Fruit fly (Drosophila melanogaster) whole organism, embryonic: Measurements from ENCODE around the gene Nup107.
A peak's percentile ranks its signal among the peaks of the same experiment; 100 is the strongest.

Experiments used
- ATbp ChIP-seq: fragments of 200-800 bp; sonication (Bioruptor generic); optimal IDR thresholded peaks from 2 replicates; lab custom pipeline; 2017; ENCODE audit warnings: missing biosample characterization, mild to moderate bottlenecking, missing genetic modification characterization, missing genetic modification reagents
- BtbVII ChIP-seq: fragments of 200-800 bp; sonication (Bioruptor generic); optimal IDR thresholded peaks from 3 replicates; lab custom pipeline; 2017; ENCODE audit warnings: missing biosample characterization, mild to moderate bottlenecking, missing genetic modification characterization
- CG12744 ChIP-seq: fragments of 200-800 bp; sonication (Bioruptor generic); optimal IDR thresholded peaks from 2 replicates; lab custom pipeline; 2016; ENCODE audit warnings: missing biosample characterization, missing genetic modification characterization
- CG13123 ChIP-seq: fragments of 200-800 bp; sonication (Bioruptor generic); optimal IDR thresholded peaks from 2 replicates; lab custom pipeline; 2016; ENCODE audit warnings: missing biosample characterization, missing genetic modification characterization
- CG14710 ChIP-seq: fragments of 200-800 bp; sonication (Bioruptor generic); optimal IDR thresholded peaks from 3 replicates; lab custom pipeline; 2019; ENCODE audit warnings: missing biosample characterization, mild to moderate bottlenecking, missing genetic modification characterization, moderate library complexity
- CG15269 ChIP-seq: fragments of 200-800 bp; sonication (Bioruptor generic); optimal IDR thresholded peaks from 2 replicates; lab custom pipeline; 2018; ENCODE audit warnings: missing biosample characterization, mild to moderate bottlenecking, missing genetic modification characterization, moderate library complexity
- CG1603 ChIP-seq: fragments of 200-800 bp; sonication (Bioruptor generic); optimal IDR thresholded peaks from 2 replicates; lab custom pipeline; 2019; ENCODE audit warnings: missing biosample characterization, mild to moderate bottlenecking, missing genetic modification characterization, moderate library complexity
- CG17186 ChIP-seq: fragments of 200-800 bp; sonication (Bioruptor generic); optimal IDR thresholded peaks from 3 replicates; lab custom pipeline; 2017; ENCODE audit warnings: missing biosample characterization, missing genetic modification reagents, missing genetic modification characterization
- CG2120 ChIP-seq: fragments of 200-800 bp; sonication (Bioruptor generic); optimal IDR thresholded peaks from 3 replicates; lab custom pipeline; 2016; ENCODE audit warnings: missing biosample characterization, missing genetic modification characterization
- CG3065 ChIP-seq: fragments of 200-800 bp; sonication (Bioruptor generic); optimal IDR thresholded peaks from 2 replicates; lab custom pipeline; 2016; ENCODE audit warnings: missing biosample characterization, missing genetic modification characterization
- CG32532 ChIP-seq: fragments of 200-800 bp; sonication (Bioruptor generic); IDR thresholded peaks from 2 replicates; pipeline ENCODE4 v1.3.6; 2022; ENCODE audit warnings: missing biosample characterization, missing genetic modification characterization
- CG33557 ChIP-seq: fragments of 200-800 bp; sonication (Bioruptor generic); optimal IDR thresholded peaks from 2 replicates; lab custom pipeline; 2019; ENCODE audit warnings: missing biosample characterization, mild to moderate bottlenecking, missing genetic modification characterization, moderate library complexity
- CG34376 ChIP-seq: fragments of 200-800 bp; sonication (Bioruptor generic); optimal IDR thresholded peaks from 2 replicates; lab custom pipeline; 2018; ENCODE audit warnings: missing biosample characterization, mild to moderate bottlenecking, missing genetic modification characterization
- CG6175 ChIP-seq: fragments of 200-800 bp; sonication (Bioruptor generic); IDR thresholded peaks from 3 replicates; pipeline ENCODE4 v1.3.6; 2022; ENCODE audit warnings: missing biosample characterization, missing genetic modification characterization
- CG6272 ChIP-seq: fragments of 200-800 bp; sonication (Bioruptor generic); IDR thresholded peaks from 2 replicates; pipeline ENCODE4 v1.3.6; 2022; ENCODE audit warnings: missing biosample characterization, missing genetic modification characterization
- CG7372 ChIP-seq: fragments of 200-800 bp; sonication (Bioruptor generic); IDR thresholded peaks from 2 replicates; pipeline ENCODE4 v1.3.6; 2022; ENCODE audit warnings: missing biosample characterization, missing genetic modification characterization
- CG8359 ChIP-seq: fragments of 200-800 bp; sonication (Bioruptor generic); optimal IDR thresholded peaks from 2 replicates; lab custom pipeline; 2017; ENCODE audit warnings: missing biosample characterization, mild to moderate bottlenecking, missing genetic modification characterization, borderline replicate concordance
- CG9437 ChIP-seq: fragments of 200-800 bp; sonication (Bioruptor generic); optimal IDR thresholded peaks from 2 replicates; lab custom pipeline; 2018; ENCODE audit warnings: missing biosample characterization, mild to moderate bottlenecking, missing genetic modification characterization
- Chrac-16 ChIP-seq: fragments of 200-800 bp; sonication (Bioruptor generic); optimal IDR thresholded peaks from 3 replicates; lab custom pipeline; 2016; ENCODE audit warnings: missing biosample characterization, missing genetic modification characterization
- Dbx ChIP-seq: fragments of 200-800 bp; sonication (Bioruptor generic); IDR thresholded peaks from 3 replicates; pipeline ENCODE4 v1.3.6; 2022; ENCODE audit warnings: missing biosample characterization, missing genetic modification characterization
- Deaf1 ChIP-seq: fragments of 200-800 bp; optimal IDR thresholded peaks from 3 replicates; lab custom pipeline; 2019; ENCODE audit warnings: missing biosample characterization, mild to moderate bottlenecking, missing genetic modification characterization, moderate library complexity
- Dfd ChIP-seq, 2 experiments: fragments of >200 bp; optimal IDR thresholded peaks; 2 replicates each; lab custom pipeline; 2017; ENCODE audit warnings: missing biosample characterization in 2 of 2, missing genetic modification characterization in 2 of 2
- Dp ChIP-seq: fragments of 200-800 bp; sonication (Bioruptor generic); optimal IDR thresholded peaks from 2 replicates; lab custom pipeline; 2018; ENCODE audit warnings: missing biosample characterization, mild to moderate bottlenecking, missing genetic modification characterization, moderate library complexity
- E2f1 ChIP-seq: fragments of 200-800 bp; sonication (Bioruptor generic); IDR thresholded peaks from 2 replicates; pipeline ENCODE4 v1.3.6; 2022; ENCODE audit warnings: missing biosample characterization, missing genetic modification characterization
- H15 ChIP-seq: fragments of 200-800 bp; sonication (Bioruptor generic); IDR thresholded peaks from 3 replicates; pipeline ENCODE4 v1.3.6; 2022; ENCODE audit warnings: missing biosample characterization, missing genetic modification characterization
- MBD-R2 ChIP-seq: fragments of 200-800 bp; sonication (Bioruptor generic); IDR thresholded peaks from 2 replicates; pipeline ENCODE4 v1.3.6; 2022; ENCODE audit warnings: missing biosample characterization, missing genetic modification characterization
- Max ChIP-seq: fragments of 200-800 bp; sonication (Bioruptor generic); optimal IDR thresholded peaks from 2 replicates; lab custom pipeline; 2016; ENCODE audit warnings: missing biosample characterization, mild to moderate bottlenecking, missing genetic modification characterization
- Myb ChIP-seq: fragments of 200-800 bp; sonication (Bioruptor generic); optimal IDR thresholded peaks from 2 replicates; lab custom pipeline; 2016; ENCODE audit warnings: missing biosample characterization, missing genetic modification characterization
- NC2β ChIP-seq: fragments of 200-800 bp; sonication (Bioruptor generic); optimal IDR thresholded peaks from 2 replicates; lab custom pipeline; 2016; ENCODE audit warnings: missing biosample characterization, missing genetic modification characterization
- Opbp ChIP-seq: fragments of 200-800 bp; sonication (Bioruptor generic); IDR thresholded peaks from 3 replicates; pipeline ENCODE4 v1.3.6; 2022; ENCODE audit warnings: missing biosample characterization, missing genetic modification characterization; ENCODE audit not compliant: partially characterized antibody
- Six4 ChIP-seq: fragments of 200-800 bp; sonication (Bioruptor generic); optimal IDR thresholded peaks from 2 replicates; lab custom pipeline; 2016; ENCODE audit warnings: missing biosample characterization, missing genetic modification characterization
- Tbp ChIP-seq: fragments of >200 bp; optimal IDR thresholded peaks from 2 replicates; lab custom pipeline; 2018; ENCODE audit warnings: missing biosample characterization, missing genetic modification characterization
- Xrp1 ChIP-seq: fragments of 200-800 bp; sonication (Bioruptor generic); IDR thresholded peaks from 2 replicates; pipeline ENCODE4 v1.3.6; 2022; ENCODE audit warnings: missing biosample characterization, missing genetic modification characterization
- ase ChIP-seq: fragments of 200-800 bp; sonication (Bioruptor generic); IDR thresholded peaks from 3 replicates; pipeline ENCODE4 v1.3.6; 2022; ENCODE audit warnings: missing biosample characterization, missing genetic modification characterization
- crp ChIP-seq, 2 experiments: fragments of 200-800 bp; sonication (Bioruptor generic); optimal IDR thresholded peaks; 2 replicates in 1 of 2; 3 replicates in 1 of 2; lab custom pipeline; 2017; ENCODE audit warnings: missing biosample characterization in 2 of 2, missing genetic modification characterization in 2 of 2, mild to moderate bottlenecking in 1 of 2, moderate library complexity in 1 of 2
- dysf ChIP-seq: fragments of 200-800 bp; sonication (Bioruptor generic); IDR thresholded peaks from 3 replicates; pipeline ENCODE4 v1.3.6; 2022; ENCODE audit warnings: missing biosample characterization, missing genetic modification characterization
- ftz-f1 ChIP-seq: fragments of 200-800 bp; sonication (Bioruptor generic); optimal IDR thresholded peaks from 2 replicates; lab custom pipeline; 2016; ENCODE audit warnings: missing biosample characterization, missing genetic modification characterization
- gro ChIP-seq: fragments of 200-800 bp; sonication (Bioruptor generic); optimal IDR thresholded peaks from 2 replicates; lab custom pipeline; 2016; ENCODE audit warnings: missing biosample characterization, missing genetic modification characterization
- mam ChIP-seq: fragments of 200-800 bp; sonication (Bioruptor generic); optimal IDR thresholded peaks from 3 replicates; lab custom pipeline; 2016; ENCODE audit warnings: missing biosample characterization, missing genetic modification characterization
- oc ChIP-seq: fragments of 200-800 bp; sonication (Bioruptor generic); optimal IDR thresholded peaks from 2 replicates; lab custom pipeline; 2018; ENCODE audit warnings: missing biosample characterization, mild to moderate bottlenecking, missing genetic modification characterization, moderate library complexity
- pfk ChIP-seq: fragments of 200-800 bp; sonication (Bioruptor generic); optimal IDR thresholded peaks from 2 replicates; lab custom pipeline; 2018; ENCODE audit warnings: missing biosample characterization, mild to moderate bottlenecking, missing genetic modification characterization, moderate library complexity
- psq ChIP-seq: fragments of 200-800 bp; sonication (Bioruptor generic); optimal IDR thresholded peaks from 2 replicates; lab custom pipeline; 2017; ENCODE audit warnings: missing biosample characterization, missing genetic modification characterization
- sc ChIP-seq, 3 experiments: fragments of >200 bp in 2 of 3; fragments of 200-800 bp in 1 of 3; sonication (Bioruptor generic) in 1 of 3; optimal IDR thresholded peaks; 2 replicates in 2 of 3; 3 replicates in 1 of 3; lab custom pipeline; 2017; ENCODE audit warnings: mild to moderate bottlenecking in 1 of 3, missing biosample characterization in 1 of 3, missing genetic modification characterization in 1 of 3, missing genetic modification reagents in 1 of 3
- slp2 ChIP-seq: fragments of 200-800 bp; sonication (Bioruptor generic); optimal IDR thresholded peaks from 2 replicates; lab custom pipeline; 2016; ENCODE audit warnings: missing biosample characterization, missing genetic modification characterization
- stc ChIP-seq: fragments of 200-800 bp; sonication (Bioruptor generic); IDR thresholded peaks from 2 replicates; pipeline ENCODE4 v1.3.6; 2022; ENCODE audit warnings: missing biosample characterization, missing genetic modification characterization
- tna ChIP-seq: fragments of 200-800 bp; sonication (Bioruptor generic); IDR thresholded peaks from 2 replicates; pipeline ENCODE4 v1.3.6; 2022; ENCODE audit warnings: missing biosample characterization, missing genetic modification characterization; ENCODE audit not compliant: partially characterized antibody
- tx ChIP-seq: fragments of 200-800 bp; sonication (Bioruptor generic); optimal IDR thresholded peaks from 2 replicates; lab custom pipeline; 2016; ENCODE audit warnings: missing biosample characterization, missing genetic modification characterization
- wdn ChIP-seq: fragments of 200-800 bp; sonication (Bioruptor generic); IDR thresholded peaks from 2 replicates; pipeline ENCODE4 v1.3.6; 2022; ENCODE audit warnings: missing biosample characterization, missing genetic modification characterization
- zfh2 ChIP-seq: fragments of 200-800 bp; sonication (Bioruptor generic); optimal IDR thresholded peaks from 2 replicates; lab custom pipeline; 2016; ENCODE audit warnings: missing biosample characterization, missing genetic modification characterization

Gene Nup107

dm6 chr2L:10736993-10737756, 1.3 kb upstream of the Nup107 start, which contains the start of the genes Vha16-5 and CG12299 (continued):
- TF ChIP-seq Opbp, result peak; percentile 94
- TF ChIP-seq H15 (GFP tag; lab: Robert Waterston, UW), result peak; percentile 96
- TF ChIP-seq Max, result peak; percentile 74
- peak; percentile 89 for TF ChIP-seq zfh2 (GFP tag; lab: Kevin White, UChicago)
- peak; percentile 70 for TF ChIP-seq wdn
- TF ChIP-seq psq (GFP tag; lab: Kevin White, UChicago), result peak; percentile 68
- TF ChIP-seq Myb (GFP tag; lab: Kevin White, UChicago), result peak; percentile 81
- no peak for TF ChIP-seq BtbVII
- TF ChIP-seq ftz-f1 (GFP tag; lab: Kevin White, UChicago), result peak; percentile 68
- peak; percentile 84 for TF ChIP-seq tna
- peak; percentile 74 for TF ChIP-seq mam (GFP tag; lab: Kevin White, UChicago)
- no peak for TF ChIP-seq Deaf1 (tag; lab: Kevin White, UChicago)
- peak; percentile 93 for TF ChIP-seq CG2120
- no peak for TF ChIP-seq Dfd (GFP tag; optimal IDR thresholded peaks at IDR 0.05; lab: Kevin White, UChicago)
- TF ChIP-seq Chrac-16 (GFP tag; lab: Kevin White, UChicago), result peak; percentile 85
- TF ChIP-seq CG3065 (GFP tag; lab: Kevin White, UChicago), result peak; percentile 52
- peak; percentile 76 for TF ChIP-seq gro (GFP tag; lab: Kevin White, UChicago)
- TF ChIP-seq E2f1, result peak; percentile 87
- TF ChIP-seq tx (GFP tag; lab: Kevin White, UChicago), result peak; percentile 84
- TF ChIP-seq Dp (GFP tag; lab: Kevin White, UChicago), result peak; percentile 92
- TF ChIP-seq pfk (GFP tag; lab: Kevin White, UChicago), result no peak
- peak in 1 of 2 experiments; percentile 57 for TF ChIP-seq crp (GFP tag; optimal IDR thresholded peaks at IDR 0.05; lab: Kevin White, UChicago)
- TF ChIP-seq CG34376 (GFP tag; lab: Kevin White, UChicago), result peak; percentile 44
- TF ChIP-seq Xrp1, result peak; percentile 95
- TF ChIP-seq stc (GFP tag; lab: Robert Waterston, UW), result peak; percentile 68; the same call in 1 of the 2 replicates
- TF ChIP-seq ase (GFP tag; lab: Robert Waterston, UW), result peak; percentile 89
- no peak for TF ChIP-seq oc
- TF ChIP-seq MBD-R2, result peak; percentile 90
- TF ChIP-seq CG33557 (GFP tag; lab: Kevin White, UChicago), result no peak
- peak; percentile 91 for TF ChIP-seq Dbx (GFP tag; lab: Robert Waterston, UW)
- peak; percentile 47 for TF ChIP-seq CG9437 (GFP tag; lab: Kevin White, UChicago)
- no peak for TF ChIP-seq CG15269 (tag; lab: Kevin White, UChicago)
- TF ChIP-seq CG6272 (GFP tag; lab: Robert Waterston, UW), result peak; percentile 91
- TF ChIP-seq CG17186 (GFP tag; lab: Kevin White, UChicago), result peak; percentile 61
- TF ChIP-seq dysf (GFP tag; lab: Robert Waterston, UW), result peak; percentile 91
- no peak for TF ChIP-seq sc (optimal IDR thresholded peaks at IDR 0.05; lab: Kevin White, UChicago)
- no peak for TF ChIP-seq sc (GFP tag; optimal IDR thresholded peaks at IDR 0.05; lab: Kevin White, UChicago)
- TF ChIP-seq Six4 (GFP tag; lab: Kevin White, UChicago), result peak; percentile 77
- peak; percentile 91 for TF ChIP-seq CG32532 (GFP tag; lab: Robert Waterston, UW)
- no peak for TF ChIP-seq Tbp (GFP tag; lab: Kevin White, UChicago)
- peak; percentile 94 for TF ChIP-seq CG1603
- TF ChIP-seq slp2 (GFP tag; lab: Kevin White, UChicago), result peak; percentile 78
- TF ChIP-seq CG14710 (tag; lab: Kevin White, UChicago), result peak; percentile 76
- TF ChIP-seq CG6175 (GFP tag; lab: Robert Waterston, UW), result peak; percentile 76; the same call in 2 of the 3 replicates
- peak; percentile 69 for TF ChIP-seq CG12744 (GFP tag; lab: Kevin White, UChicago)
- TF ChIP-seq CG8359 (GFP tag; lab: Kevin White, UChicago), result no peak
- TF ChIP-seq CG13123, result peak; percentile 76
- TF ChIP-seq ATbp (GFP tag; lab: Kevin White, UChicago), result no peak
- peak; percentile 85 for TF ChIP-seq NC2β (GFP tag; lab: Kevin White, UChicago)
- TF ChIP-seq CG7372 (GFP tag; lab: Robert Waterston, UW), result peak; percentile 74
